1 fruit fly cellular context compared by ENCODE assay signal in the genomic region with DNA sequence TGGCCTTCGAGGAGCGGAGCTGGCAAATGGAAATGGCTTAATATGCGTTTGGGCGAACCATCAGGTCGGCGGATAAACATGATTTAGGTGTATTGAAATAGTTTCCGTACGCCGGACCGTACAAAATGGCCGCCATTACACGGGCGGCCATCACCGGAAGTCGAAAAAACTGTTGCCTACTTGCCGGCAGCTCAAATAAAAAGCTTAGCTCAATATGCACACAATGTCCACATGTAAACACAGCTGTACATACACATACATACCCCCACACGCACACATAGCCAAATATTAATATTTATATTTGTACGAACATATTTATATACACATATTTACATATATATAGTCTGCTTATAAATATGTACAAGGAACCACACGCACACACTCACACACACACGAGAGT.
TF ChIP-seq lines count a peak whose summit lies in the region.

No protein-coding gene starts in this region.

TF ChIP-seq in whole organism, embryonic, 481 proteins besides CTCF, POLR2A, EP300 and RAD21 (continued from another document):
- TF ChIP-seq Ets97D (GFP tag; optimal IDR thresholded peaks at IDR 0.05; lab: Kevin White, UChicago) (peak; percentile 90), CG11696 (GFP tag; IDR thresholded peaks at IDR 0.05; lab: Robert Waterston, UW) (peak; percentile 34; the same call in 1 of the 2 replicates), stc (GFP tag; IDR thresholded peaks at IDR 0.05; lab: Robert Waterston, UW) (peak; percentile 61; the same call in 1 of the 2 replicates), CG6765 (GFP tag; optimal IDR thresholded peaks at IDR 0.05; lab: Kevin White, UChicago) (peak; percentile 10), sim (GFP tag; IDR thresholded peaks at IDR 0.05; lab: Robert Waterston, UW) (0 out of 2 replicates have a peak, but pooled peaks have one; percentile 7), CG31441 (GFP tag; IDR thresholded peaks at IDR 0.05; lab: Robert Waterston, UW) (0 out of 2 replicates have a peak, but pooled peaks have one; percentile 11), ken (GFP tag; IDR thresholded peaks at IDR 0.05; lab: Robert Waterston, UW) (0 out of 3 replicates have a peak, but pooled peaks have one; percentile 44), Oaz (GFP tag; IDR thresholded peaks at IDR 0.05; lab: Robert Waterston, UW) (0 out of 2 replicates have a peak, but pooled peaks have one; percentile 17), H15 (GFP tag; IDR thresholded peaks at IDR 0.05; lab: Robert Waterston, UW) (0 out of 3 replicates have a peak, but pooled peaks have one; percentile 54), CG10274 (GFP tag; optimal IDR thresholded peaks at IDR 0.05; lab: Kevin White, UChicago) (no peak), CG11247 (GFP tag; IDR thresholded peaks at IDR 0.05; lab: Robert Waterston, UW) (peak; percentile 47), CG10431 (GFP tag; optimal IDR thresholded peaks at IDR 0.05; lab: Kevin White, UChicago) (peak; percentile 9), CG12744 (GFP tag; optimal IDR thresholded peaks at IDR 0.05; lab: Kevin White, UChicago) (peak; percentile 60)
